Worm (Caenorhabditis elegans) whole organism, early embryonic: ENCODE results near the gene sre-33.

Source experiments
- B0310.2 ChIP-seq: sonication (generic microtip); optimal IDR thresholded peaks from 2 replicates; lab custom pipeline; 2016; ENCODE audit warnings: mild to moderate bottlenecking, missing genetic modification characterization, missing compliant biosample characterization
- ama-1 ChIP-seq: fragments of 150-350 bp; optimal IDR thresholded peaks from 2 replicates; lab custom pipeline; 2014
- ceh-36 ChIP-seq: sonication (generic microtip); optimal IDR thresholded peaks from 2 replicates; lab custom pipeline; 2016; ENCODE audit warnings: missing genetic modification characterization, inconsistent platforms, missing compliant biosample characterization
- flt-1 ChIP-seq: fragments of 200-800 bp; sonication (Bioruptor generic); IDR thresholded peaks from 2 replicates; pipeline ENCODE4 v1.3.6; 2022; ENCODE audit warnings: missing genetic modification characterization, missing compliant biosample characterization
- scrt-1 ChIP-seq: fragments of 200-800 bp; sonication (Bioruptor generic); IDR thresholded peaks from 2 replicates; pipeline ENCODE4 v1.3.6; 2022; ENCODE audit warnings: missing genetic modification characterization, missing compliant biosample characterization

DNA sequence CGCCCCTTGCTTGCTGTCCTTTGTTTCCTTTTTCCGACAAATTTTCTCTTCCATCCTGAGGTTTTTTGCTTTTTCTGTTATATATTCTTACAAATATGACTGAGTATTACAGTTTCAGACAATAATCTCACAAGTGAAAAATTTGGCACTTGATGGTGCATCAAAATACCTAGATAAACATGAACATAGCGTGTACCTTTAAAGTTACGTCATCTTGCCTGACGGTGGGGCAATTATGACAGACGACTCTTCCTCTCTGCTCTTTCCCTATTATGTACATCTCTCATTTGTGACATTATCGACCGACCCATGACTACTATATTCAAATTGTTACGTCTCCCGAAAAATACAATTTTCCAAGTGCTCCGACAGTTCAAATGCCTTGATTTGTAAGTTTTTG is 29.5 kb downstream of the sre-33 start, which contains the start of gene fbxb-102:
- TF ChIP-seq ceh-36 (no peak), flt-1 (GFP tag; lab: Robert Waterston, UW) (no peak), scrt-1 (GFP tag; lab: Robert Waterston, UW) (no peak), B0310.2 (tag; lab: Kevin White, UChicago) (no peak), ama-1 (lab: Kevin White, UChicago) (no peak)
